Fruit fly (Drosophila melanogaster): ENCODE results near the gene Xrcc2.

Xrcc2 gene

DNA sequence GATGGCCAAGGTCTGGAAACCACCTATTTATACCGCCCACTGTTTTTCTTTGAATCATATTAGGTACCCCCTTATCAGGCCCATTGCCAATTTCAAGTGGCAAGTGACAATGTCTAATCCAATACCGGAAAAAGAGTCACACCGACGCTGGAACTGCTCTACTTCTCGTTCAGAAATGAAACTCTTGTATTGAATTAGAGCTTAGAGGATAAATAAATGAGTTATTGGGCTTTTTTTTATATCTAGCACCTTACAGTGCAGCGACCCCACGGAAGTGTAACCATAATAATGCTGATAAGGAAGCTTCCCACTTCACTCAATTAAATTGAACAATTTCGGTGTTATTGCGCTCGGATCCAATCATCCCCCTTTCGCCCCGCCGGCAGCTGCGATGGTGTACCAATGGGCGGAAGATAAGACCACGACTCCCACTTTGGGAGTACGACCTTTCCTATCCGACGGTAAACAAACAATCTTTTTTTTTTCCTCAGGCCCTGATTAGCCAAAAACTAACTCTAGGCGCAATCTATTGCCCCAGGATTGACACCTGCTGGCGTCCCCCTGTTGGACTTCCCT, 5.7 kb upstream of the Xrcc2 start, which contains the start of gene CG15043 (continued):
- TF ChIP-seq Atf6 (GFP tag; IDR thresholded peaks at IDR 0.05) (peak; percentile 49; the same call in 1 of the 2 replicates), klu (GFP tag; IDR thresholded peaks at IDR 0.05) (0 out of 2 replicates have a peak, but pooled peaks have one; percentile 14), CG18599 (GFP tag; optimal IDR thresholded peaks at IDR 0.05) (peak; percentile 80), Myb (GFP tag; optimal IDR thresholded peaks at IDR 0.05) (peak; percentile 29), Ptx1 (GFP tag; IDR thresholded peaks at IDR 0.05) (peak; percentile 72), vvl (GFP tag; IDR thresholded peaks at IDR 0.05) (0 out of 2 replicates have a peak, but pooled peaks have one; percentile 9), vnd (GFP tag; IDR thresholded peaks at IDR 0.05; ENCODE audit: partially characterized antibody) (no peak), CG11504 (tag; optimal IDR thresholded peaks at IDR 0.05) (peak; percentile 48), CG10147 (GFP tag; optimal IDR thresholded peaks at IDR 0.05) (no peak), bcd (GFP tag; optimal IDR thresholded peaks at IDR 0.05) (peak; percentile 44), E2f1 (GFP tag; IDR thresholded peaks at IDR 0.05) (peak; percentile 49; the same call in 1 of the 2 replicates), CG2120 (GFP tag; optimal IDR thresholded peaks at IDR 0.05) (peak; percentile 73), tgo (GFP tag; IDR thresholded peaks at IDR 0.05) (peak; percentile 29; the same call in 1 of the 3 replicates), CG11456 (GFP tag; IDR thresholded peaks at IDR 0.05) (peak; percentile 73; the same call in 2 of the 3 replicates), CG16779 (GFP tag; IDR thresholded peaks at IDR 0.05) (no peak), CG11696 (GFP tag; IDR thresholded peaks at IDR 0.05) (no peak), TFAM (GFP tag; optimal IDR thresholded peaks at IDR 0.05) (no peak), CG9727 (GFP tag; optimal IDR thresholded peaks at IDR 0.05) (peak; percentile 12), ken (GFP tag; IDR thresholded peaks at IDR 0.05) (no peak), al (GFP tag; IDR thresholded peaks at IDR 0.05) (peak; percentile 41; the same call in 1 of the 2 replicates), Hsf (GFP tag; optimal IDR thresholded peaks at IDR 0.05) (peak; percentile 19), pan (optimal IDR thresholded peaks at IDR 0.05) (no peak), pan (GFP tag; optimal IDR thresholded peaks at IDR 0.05 in 1 of 2, IDR thresholded peaks at IDR 0.05 in 1 of 2) (peak in 1 of 2 experiments; percentile 60), dpn (GFP tag; optimal IDR thresholded peaks at IDR 0.05) (peak in 1 of 2 experiments; percentile 35), nmo (GFP tag; optimal IDR thresholded peaks at IDR 0.05) (peak; percentile 6), ftz-f1 (GFP tag; optimal IDR thresholded peaks at IDR 0.05) (no peak), ac (GFP tag; optimal IDR thresholded peaks at IDR 0.05) (no peak), CG6854 (GFP tag; optimal IDR thresholded peaks at IDR 0.05) (peak; percentile 26), CG6175 (GFP tag; IDR thresholded peaks at IDR 0.05) (0 out of 3 replicates have a peak, but pooled peaks have one; percentile 49), onecut (GFP tag; IDR thresholded peaks at IDR 0.05) (peak; percentile 27; the same call in 1 of the 2 replicates), CG17802 (tag; optimal IDR thresholded peaks at IDR 0.05) (no peak), Rfx (GFP tag; IDR thresholded peaks at IDR 0.05) (peak; percentile 81), ind (GFP tag; optimal IDR thresholded peaks at IDR 0.05) (peak; percentile 32), CG15479 (GFP tag; optimal IDR thresholded peaks at IDR 0.05) (no peak), CG1647 (GFP tag; optimal IDR thresholded peaks at IDR 0.05) (peak; percentile 6), CG31441 (GFP tag; IDR thresholded peaks at IDR 0.05) (no peak), Mrtf (GFP tag; IDR thresholded peaks at IDR 0.05) (0 out of 3 replicates have a peak, but pooled peaks have one; percentile 33), mam (GFP tag; optimal IDR thresholded peaks at IDR 0.05) (peak; percentile 49), Antp (GFP tag; optimal IDR thresholded peaks at IDR 0.05) (peak; percentile 50), Dek (tag; optimal IDR thresholded peaks at IDR 0.05) (peak; percentile 12), CG13624 (GFP tag; optimal IDR thresholded peaks at IDR 0.05) (peak; percentile 34), HLH54F (GFP tag; optimal IDR thresholded peaks at IDR 0.05) (peak; percentile 39), Ets65A (GFP tag) (peak; percentile 63), Dip2 (GFP tag; IDR thresholded peaks at IDR 0.05) (no peak), CG10209 (GFP tag; optimal IDR thresholded peaks at IDR 0.05) (peak; percentile 23), E2f2 (GFP tag; IDR thresholded peaks at IDR 0.05) (no peak), Pdp1 (GFP tag; optimal IDR thresholded peaks at IDR 0.05) (peak; percentile 25 to 29), caup (GFP tag; optimal IDR thresholded peaks at IDR 0.05; ENCODE audit: severe bottlenecking) (peak; percentile 52), Aef1 (GFP tag; IDR thresholded peaks at IDR 0.05) (peak; percentile 48; the same call in 2 of the 3 replicates), ase (GFP tag; IDR thresholded peaks at IDR 0.05) (peak; percentile 55; the same call in 1 of the 3 replicates)

Data from whole organism, embryonic.